Worm (Caenorhabditis elegans): ENCODE results near the gene F53A3.1.

The F53A3.1 gene

ce11 chrIII:1982597-1983244, 39.3 kb upstream of the F53A3.1 start, which contains the start of gene srd-66:
Gene srd-66 (minus strand): TSS chrIII:1982647.
- TF ChIP-seq F13H6.1 (tag; optimal IDR thresholded peaks at IDR 0.05), result no peak
- no peak for TF ChIP-seq C34F6.9 (tag; optimal IDR thresholded peaks at IDR 0.05)
- no peak for TF ChIP-seq skn-1 (tag; optimal IDR thresholded peaks at IDR 0.05)
- no peak for TF ChIP-seq ama-1 (optimal IDR thresholded peaks at IDR 0.05)
- TF ChIP-seq dmd-4 (tag; optimal IDR thresholded peaks at IDR 0.05), result no peak
- no peak for TF ChIP-seq Y55F3AM.14 (GFP tag; optimal IDR thresholded peaks at IDR 0.05)
- no peak for TF ChIP-seq lin-13 (GFP tag; optimal IDR thresholded peaks at IDR 0.05)
- TF ChIP-seq lin-39 (tag; optimal IDR thresholded peaks at IDR 0.05), result no peak
- no peak for TF ChIP-seq nhr-77 (tag; optimal IDR thresholded peaks at IDR 0.05)
- TF ChIP-seq elt-3 (tag; optimal IDR thresholded peaks at IDR 0.05), result no peak
- no peak for TF ChIP-seq lin-11 (tag; optimal IDR thresholded peaks at IDR 0.05)
- TF ChIP-seq peb-1 (tag; optimal IDR thresholded peaks at IDR 0.05), result no peak
- TF ChIP-seq elt-1 (tag; optimal IDR thresholded peaks at IDR 0.05), result no peak
- TF ChIP-seq ceh-16 (tag; optimal IDR thresholded peaks at IDR 0.05), result no peak

- TF ChIP-seq egl-27 (tag; optimal IDR thresholded peaks at IDR 0.05) (no peak), elt-1 (tag; optimal IDR thresholded peaks at IDR 0.05) (no peak), unc-55 (GFP tag; optimal IDR thresholded peaks at IDR 0.05) (no peak), lin-39 (tag; optimal IDR thresholded peaks at IDR 0.05) (no peak), peb-1 (tag; optimal IDR thresholded peaks at IDR 0.05) (no peak), nhr-25 (tag; optimal IDR thresholded peaks at IDR 0.05) (no peak), F13H6.1 (tag; optimal IDR thresholded peaks at IDR 0.05) (no peak), zag-1 (tag; optimal IDR thresholded peaks at IDR 0.05) (no peak), unc-62 (GFP tag; optimal IDR thresholded peaks at IDR 0.05) (no peak), C34F6.9 (tag; optimal IDR thresholded peaks at IDR 0.05) (no peak), nhr-11 (tag; optimal IDR thresholded peaks at IDR 0.05) (no peak), mbf-1 (tag; optimal IDR thresholded peaks at IDR 0.05) (no peak), lin-11 (tag; optimal IDR thresholded peaks at IDR 0.05) (no peak), nhr-237 (tag; optimal IDR thresholded peaks at IDR 0.05) (no peak), skn-1 (tag; optimal IDR thresholded peaks at IDR 0.05) (no peak)
Measured at ce11 chrIII:1981467-1981866, 38.0 kb upstream of the F53A3.1 start.

ce11 chrIII:1977424-1977823, 34.0 kb upstream of the F53A3.1 start:
- TF ChIP-seq ceh-82 (tag; optimal IDR thresholded peaks at IDR 0.05) (no peak), nhr-77 (tag; optimal IDR thresholded peaks at IDR 0.05) (no peak), lin-39 (tag; optimal IDR thresholded peaks at IDR 0.05) (no peak), dmd-4 (tag; optimal IDR thresholded peaks at IDR 0.05) (no peak), sem-4 (tag; optimal IDR thresholded peaks at IDR 0.05) (no peak), gmeb-1 (tag; optimal IDR thresholded peaks at IDR 0.05) (no peak), skn-1 (tag; optimal IDR thresholded peaks at IDR 0.05) (no peak), nhr-21 (tag; optimal IDR thresholded peaks at IDR 0.05) (no peak), nhr-6 (tag; optimal IDR thresholded peaks at IDR 0.05) (no peak), mab-5 (tag; optimal IDR thresholded peaks at IDR 0.05) (no peak), nhr-12 (tag; optimal IDR thresholded peaks at IDR 0.05) (no peak), ceh-16 (tag; optimal IDR thresholded peaks at IDR 0.05) (no peak), C34F6.9 (tag; optimal IDR thresholded peaks at IDR 0.05) (no peak), crh-2 (tag; optimal IDR thresholded peaks at IDR 0.05) (no peak), mbf-1 (tag; optimal IDR thresholded peaks at IDR 0.05) (no peak)

ce11 chrIII:1976642-1977041, 33.2 kb upstream of the F53A3.1 start, which contains the start of gene R155.3:
Gene R155.3 (minus strand): TSS chrIII:1976742.
- TF ChIP-seq nhr-6 (tag; optimal IDR thresholded peaks at IDR 0.05), result no peak
- TF ChIP-seq skn-1 (tag; optimal IDR thresholded peaks at IDR 0.05), result no peak
- no peak for TF ChIP-seq nhr-11 (tag; optimal IDR thresholded peaks at IDR 0.05)
- no peak for TF ChIP-seq Y55F3AM.14 (GFP tag; optimal IDR thresholded peaks at IDR 0.05)
- no peak for TF ChIP-seq elt-3 (tag; optimal IDR thresholded peaks at IDR 0.05)
- TF ChIP-seq nhr-237 (tag; optimal IDR thresholded peaks at IDR 0.05), result no peak
- TF ChIP-seq ama-1 (optimal IDR thresholded peaks at IDR 0.05), result no peak
- TF ChIP-seq elt-1 (tag; optimal IDR thresholded peaks at IDR 0.05), result no peak
- no peak for TF ChIP-seq snpc-4 (tag; optimal IDR thresholded peaks at IDR 0.05)
- no peak for TF ChIP-seq nhr-77 (tag; optimal IDR thresholded peaks at IDR 0.05)
- TF ChIP-seq blmp-1 (tag; optimal IDR thresholded peaks at IDR 0.05; ENCODE audit: insufficient read depth), result no peak
- no peak for TF ChIP-seq nhr-21 (tag; optimal IDR thresholded peaks at IDR 0.05)

ce11 chrIII:1975992-1976391, 32.6 kb upstream of the F53A3.1 start:
- TF ChIP-seq fos-1 (tag; optimal IDR thresholded peaks at IDR 0.05) (no peak), alr-1 (tag; optimal IDR thresholded peaks at IDR 0.05) (no peak), ztf-4 (tag; optimal IDR thresholded peaks at IDR 0.05) (no peak), elt-3 (tag; optimal IDR thresholded peaks at IDR 0.05) (no peak), mbf-1 (tag; optimal IDR thresholded peaks at IDR 0.05) (no peak), nhr-25 (tag; optimal IDR thresholded peaks at IDR 0.05) (no peak), sma-3 (GFP tag; optimal IDR thresholded peaks at IDR 0.05) (no peak), ztf-11 (tag; optimal IDR thresholded peaks at IDR 0.05) (no peak), Y55F3AM.14 (GFP tag; optimal IDR thresholded peaks at IDR 0.05) (no peak), gmeb-1 (tag; optimal IDR thresholded peaks at IDR 0.05) (no peak)
